Fruit fly (Drosophila melanogaster) whole organism, embryonic: Measurements from ENCODE around the gene TpnC25D.

ENCODE experiments used
- Asciz ChIP-seq: fragments of 200-800 bp; sonication (Bioruptor generic); optimal IDR thresholded peaks from 2 replicates; lab custom pipeline; 2017; ENCODE audit warnings: missing biosample characterization, mild to moderate bottlenecking, missing genetic modification characterization, missing genetic modification reagents
- CG10147 ChIP-seq: fragments of 200-800 bp; sonication (Bioruptor generic); optimal IDR thresholded peaks from 2 replicates; lab custom pipeline; 2019; ENCODE audit warnings: missing biosample characterization, mild to moderate bottlenecking, missing genetic modification characterization, moderate library complexity
- CG10543 ChIP-seq: fragments of 200-800 bp; sonication (Bioruptor generic); optimal IDR thresholded peaks from 3 replicates; lab custom pipeline; 2017; ENCODE audit warnings: missing biosample characterization, mild to moderate bottlenecking, missing genetic modification characterization, moderate library complexity
- CG10979 ChIP-seq: fragments of 200-800 bp; sonication (Bioruptor generic); optimal IDR thresholded peaks from 2 replicates; lab custom pipeline; 2018; ENCODE audit warnings: missing biosample characterization, mild to moderate bottlenecking, missing genetic modification characterization, moderate library complexity
- CG12299 ChIP-seq: fragments of 200-800 bp; sonication (Bioruptor generic); optimal IDR thresholded peaks from 2 replicates; lab custom pipeline; 2018; ENCODE audit warnings: missing biosample characterization, mild to moderate bottlenecking, missing genetic modification characterization
- CG1233 ChIP-seq: fragments of 200-800 bp; sonication (Bioruptor generic); optimal IDR thresholded peaks from 4 replicates; lab custom pipeline; 2018; ENCODE audit warnings: missing biosample characterization, mild to moderate bottlenecking, missing genetic modification characterization
- CG12659 ChIP-seq: fragments of 200-800 bp; sonication (Bioruptor generic); optimal IDR thresholded peaks from 3 replicates; lab custom pipeline; 2017; ENCODE audit warnings: mild to moderate bottlenecking, missing biosample characterization, missing genetic modification reagents, missing genetic modification characterization
- CG12744 ChIP-seq: fragments of 200-800 bp; sonication (Bioruptor generic); optimal IDR thresholded peaks from 2 replicates; lab custom pipeline; 2016; ENCODE audit warnings: missing biosample characterization, missing genetic modification characterization
- CG13296 ChIP-seq: fragments of 200-800 bp; sonication (Bioruptor generic); optimal IDR thresholded peaks from 3 replicates; lab custom pipeline; 2018; ENCODE audit warnings: missing biosample characterization, mild to moderate bottlenecking, missing genetic modification characterization
- CG14014 ChIP-seq: fragments of 200-800 bp; sonication (Bioruptor generic); IDR thresholded peaks from 2 replicates; pipeline ENCODE4 v1.3.6; 2022; ENCODE audit warnings: missing biosample characterization, missing genetic modification characterization
- CG1529 ChIP-seq: fragments of 200-800 bp; sonication (Bioruptor generic); optimal IDR thresholded peaks from 3 replicates; lab custom pipeline; 2018; ENCODE audit warnings: missing biosample characterization, missing genetic modification characterization
- CG15514 ChIP-seq: fragments of 200-800 bp; sonication (Bioruptor generic); optimal IDR thresholded peaks from 3 replicates; lab custom pipeline; 2017; ENCODE audit warnings: missing biosample characterization, missing genetic modification characterization, mild to moderate bottlenecking, moderate library complexity, missing genetic modification reagents
- CG16815 ChIP-seq: fragments of 200-800 bp; sonication (Bioruptor generic); optimal IDR thresholded peaks from 3 replicates; lab custom pipeline; 2017; ENCODE audit warnings: missing biosample characterization, mild to moderate bottlenecking, missing genetic modification characterization
- CG17385 ChIP-seq: fragments of 200-800 bp; sonication (Bioruptor generic); optimal IDR thresholded peaks from 3 replicates; lab custom pipeline; 2018; ENCODE audit warnings: missing biosample characterization, mild to moderate bottlenecking, missing genetic modification characterization
- CG2875 ChIP-seq: fragments of 200-800 bp; sonication (Bioruptor generic); optimal IDR thresholded peaks from 2 replicates; lab custom pipeline; 2017; ENCODE audit warnings: missing biosample characterization, mild to moderate bottlenecking, missing genetic modification characterization, missing genetic modification reagents
- CG4328 ChIP-seq: fragments of 200-800 bp; sonication (Bioruptor generic); optimal IDR thresholded peaks from 3 replicates; lab custom pipeline; 2017; ENCODE audit warnings: missing biosample characterization, missing genetic modification reagents, missing genetic modification characterization
- CG6254 ChIP-seq: fragments of 200-800 bp; sonication (Bioruptor generic); optimal IDR thresholded peaks from 3 replicates; lab custom pipeline; 2017; ENCODE audit warnings: mild to moderate bottlenecking, missing biosample characterization, missing genetic modification reagents, missing genetic modification characterization
- CG6683 ChIP-seq: fragments of 200-800 bp; sonication (Bioruptor generic); optimal IDR thresholded peaks from 2 replicates; lab custom pipeline; 2017; ENCODE audit warnings: missing biosample characterization, mild to moderate bottlenecking, missing genetic modification characterization, missing genetic modification reagents
- CG6813 ChIP-seq: fragments of 200-800 bp; sonication (Bioruptor generic); optimal IDR thresholded peaks from 2 replicates; lab custom pipeline; 2017; ENCODE audit warnings: missing biosample characterization, missing genetic modification characterization, mild to moderate bottlenecking, moderate library complexity, missing genetic modification reagents
- CG7963 ChIP-seq: fragments of 200-800 bp; sonication (Bioruptor generic); IDR thresholded peaks from 3 replicates; pipeline ENCODE4 v1.3.6; 2022; ENCODE audit warnings: missing biosample characterization, missing genetic modification characterization; ENCODE audit not compliant: partially characterized antibody
- CG8089 ChIP-seq: fragments of 200-800 bp; sonication (Bioruptor generic); optimal IDR thresholded peaks from 3 replicates; lab custom pipeline; 2016; ENCODE audit warnings: missing biosample characterization, missing genetic modification characterization
- CG8388 ChIP-seq: fragments of 200-800 bp; sonication (Bioruptor generic); optimal IDR thresholded peaks from 2 replicates; lab custom pipeline; 2019; ENCODE audit warnings: missing biosample characterization, mild to moderate bottlenecking, missing genetic modification characterization, moderate library complexity
- CG9932 ChIP-seq: fragments of 200-800 bp; sonication (Bioruptor generic); IDR thresholded peaks from 2 replicates; pipeline ENCODE4 v1.3.6; 2022; ENCODE audit warnings: missing biosample characterization, missing genetic modification characterization
- CrebB ChIP-seq: fragments of 200-800 bp; sonication (Bioruptor generic); optimal IDR thresholded peaks from 3 replicates; lab custom pipeline; 2018; ENCODE audit warnings: missing biosample characterization, mild to moderate bottlenecking, missing genetic modification characterization
- Fer1 ChIP-seq: fragments of 200-800 bp; sonication (Bioruptor generic); optimal IDR thresholded peaks from 2 replicates; lab custom pipeline; 2017; ENCODE audit warnings: missing biosample characterization, mild to moderate bottlenecking, missing genetic modification characterization
- Hand ChIP-seq: fragments of 200-800 bp; sonication (Bioruptor generic); optimal IDR thresholded peaks from 2 replicates; lab custom pipeline; 2017; ENCODE audit warnings: mild to moderate bottlenecking, missing biosample characterization, missing genetic modification reagents, missing genetic modification characterization
- HmgZ ChIP-seq: fragments of 200-800 bp; sonication (Bioruptor generic); optimal IDR thresholded peaks from 2 replicates; lab custom pipeline; 2018; ENCODE audit warnings: missing biosample characterization, mild to moderate bottlenecking, missing genetic modification characterization
- Jarid2 ChIP-seq: fragments of 200-800 bp; sonication (Bioruptor generic); optimal IDR thresholded peaks from 3 replicates; lab custom pipeline; 2017; ENCODE audit warnings: mild to moderate bottlenecking, missing biosample characterization, missing genetic modification reagents, missing genetic modification characterization
- Meics ChIP-seq: fragments of 200-800 bp; sonication (Bioruptor generic); optimal IDR thresholded peaks from 2 replicates; lab custom pipeline; 2017; ENCODE audit warnings: missing biosample characterization, mild to moderate bottlenecking, missing genetic modification characterization
- NK7.1 ChIP-seq: fragments of 200-800 bp; sonication (Bioruptor generic); optimal IDR thresholded peaks from 3 replicates; lab custom pipeline; 2016; ENCODE audit warnings: missing biosample characterization, missing genetic modification characterization
- PHDP ChIP-seq: fragments of 200-800 bp; sonication (Bioruptor generic); optimal IDR thresholded peaks from 3 replicates; lab custom pipeline; 2018; ENCODE audit warnings: missing biosample characterization, mild to moderate bottlenecking, missing genetic modification characterization, moderate library complexity
- Side ChIP-seq: fragments of 200-800 bp; sonication (Bioruptor generic); optimal IDR thresholded peaks from 2 replicates; lab custom pipeline; 2016; ENCODE audit warnings: missing biosample characterization, missing genetic modification characterization
- Six4 ChIP-seq: fragments of 200-800 bp; sonication (Bioruptor generic); optimal IDR thresholded peaks from 2 replicates; lab custom pipeline; 2016; ENCODE audit warnings: missing biosample characterization, missing genetic modification characterization
- Taf1 ChIP-seq: fragments of 200-800 bp; sonication (Bioruptor generic); IDR thresholded peaks from 2 replicates; pipeline ENCODE4 v1.3.6; 2022; ENCODE audit warnings: missing biosample characterization, missing genetic modification characterization
- Tbp ChIP-seq: fragments of >200 bp; optimal IDR thresholded peaks from 2 replicates; lab custom pipeline; 2018; ENCODE audit warnings: missing biosample characterization, missing genetic modification characterization
- Trl ChIP-seq, 3 experiments: fragments of >200 bp in 2 of 3; fragments of 200-800 bp in 1 of 3; sonication (Bioruptor generic) in 1 of 3; optimal IDR thresholded peaks; 2 replicates in 1 of 3; 3 replicates in 2 of 3; lab custom pipeline; 2016 to 2017; ENCODE audit warnings: missing biosample characterization in 1 of 3, missing genetic modification characterization in 1 of 3
- exex ChIP-seq: fragments of 200-800 bp; sonication (Bioruptor generic); optimal IDR thresholded peaks from 4 replicates; lab custom pipeline; 2018; ENCODE audit warnings: missing biosample characterization, mild to moderate bottlenecking, missing genetic modification characterization, moderate library complexity
- fd64A ChIP-seq: fragments of 200-800 bp; sonication (Bioruptor generic); optimal IDR thresholded peaks from 3 replicates; lab custom pipeline; 2018; ENCODE audit warnings: missing biosample characterization, mild to moderate bottlenecking, missing genetic modification characterization
- kah ChIP-seq: fragments of 200-800 bp; sonication (Bioruptor generic); optimal IDR thresholded peaks from 2 replicates; lab custom pipeline; 2018; ENCODE audit warnings: missing biosample characterization, mild to moderate bottlenecking, missing genetic modification characterization
- lab ChIP-seq: fragments of 200-800 bp; sonication (Bioruptor generic); optimal IDR thresholded peaks from 3 replicates; lab custom pipeline; 2017; ENCODE audit warnings: missing biosample characterization, missing genetic modification characterization, mild to moderate bottlenecking, moderate library complexity, missing genetic modification reagents
- lilli ChIP-seq: fragments of 200-800 bp; sonication (Bioruptor generic); optimal IDR thresholded peaks from 3 replicates; lab custom pipeline; 2016; ENCODE audit warnings: missing biosample characterization, missing genetic modification characterization
- otp ChIP-seq: fragments of 200-800 bp; sonication (Bioruptor generic); IDR thresholded peaks from 3 replicates; pipeline ENCODE4, ENCODE4 v1.3.6; 2022; ENCODE audit warnings: missing biosample characterization, missing genetic modification characterization
- pfk ChIP-seq: fragments of 200-800 bp; sonication (Bioruptor generic); optimal IDR thresholded peaks from 2 replicates; lab custom pipeline; 2018; ENCODE audit warnings: missing biosample characterization, mild to moderate bottlenecking, missing genetic modification characterization, moderate library complexity
- pho ChIP-seq: fragments of 200-800 bp; sonication (Bioruptor generic); optimal IDR thresholded peaks from 2 replicates; lab custom pipeline; 2016; ENCODE audit warnings: missing biosample characterization, missing genetic modification characterization
- ranshi ChIP-seq: fragments of 200-800 bp; sonication (Bioruptor generic); IDR thresholded peaks from 2 replicates; pipeline ENCODE4 v1.3.6; 2022; ENCODE audit warnings: missing biosample characterization, missing genetic modification characterization
- rib ChIP-seq: fragments of 200-800 bp; sonication (Bioruptor generic); IDR thresholded peaks from 2 replicates; pipeline ENCODE4 v1.3.6; 2022; ENCODE audit warnings: missing biosample characterization, missing genetic modification characterization
- sens ChIP-seq: fragments of 200-800 bp; sonication (Bioruptor generic); peaks from one replicate; lab custom pipeline; 2016; ENCODE audit warnings: missing biosample characterization, missing genetic modification characterization
- sr ChIP-seq: fragments of 200-800 bp; sonication (Bioruptor generic); IDR thresholded peaks from 3 replicates; pipeline ENCODE4 v1.3.6; 2022; ENCODE audit warnings: missing biosample characterization, missing genetic modification characterization
- zfh2 ChIP-seq: fragments of 200-800 bp; sonication (Bioruptor generic); optimal IDR thresholded peaks from 2 replicates; lab custom pipeline; 2016; ENCODE audit warnings: missing biosample characterization, missing genetic modification characterization

The TpnC25D gene

DNA sequence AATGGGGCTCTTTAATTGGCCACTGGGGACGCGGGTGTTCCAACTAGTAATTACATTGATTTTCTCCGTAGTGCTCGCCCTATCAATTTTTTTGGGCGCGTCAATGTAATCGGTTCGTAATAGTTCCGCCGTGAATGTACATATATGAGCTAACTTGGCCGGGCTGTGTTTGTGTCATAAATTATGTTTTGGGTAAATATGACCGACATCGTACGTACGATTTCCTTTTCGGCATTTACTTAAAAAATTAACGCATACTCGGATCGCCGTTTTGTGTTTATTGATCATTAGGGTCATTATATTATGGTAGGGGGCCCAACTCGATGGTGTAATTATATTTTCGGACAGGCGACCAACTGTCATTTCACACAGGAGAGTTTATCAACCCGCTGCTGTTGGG is 19.8 kb upstream of the TpnC25D start:
- TF ChIP-seq rib = peak; percentile 50; the same call in 1 of the 2 replicates
- TF ChIP-seq ranshi (GFP tag; lab: Robert Waterston, UW) = peak; percentile 41; the same call in 1 of the 2 replicates
- peak; percentile 86 for TF ChIP-seq CG10543 (GFP tag; lab: Kevin White, UChicago)
- peak; percentile 75 for TF ChIP-seq fd64A (GFP tag; lab: Kevin White, UChicago)
- TF ChIP-seq Side (GFP tag; lab: Kevin White, UChicago) = peak; percentile 33
- peak; percentile 48 for TF ChIP-seq CG12659 (GFP tag; lab: Kevin White, UChicago)
- no peak for TF ChIP-seq CG10979 (tag; lab: Kevin White, UChicago)
- no peak for TF ChIP-seq CG7963 (GFP tag; lab: Robert Waterston, UW)
- peak; percentile 44 for TF ChIP-seq CG10147 (GFP tag; lab: Kevin White, UChicago)
- peak; percentile 52 for TF ChIP-seq kah
- no peak for TF ChIP-seq CG8388 (GFP tag; lab: Kevin White, UChicago)
- peak; percentile 37 for TF ChIP-seq CG1233
- peak; percentile 11 for TF ChIP-seq pho
- TF ChIP-seq Six4 = peak; percentile 19
- no peak for TF ChIP-seq PHDP (tag; lab: Kevin White, UChicago)
- TF ChIP-seq CG14014 (GFP tag; lab: Robert Waterston, UW) = peak; percentile 77; the same call in 1 of the 2 replicates
- TF ChIP-seq Asciz (GFP tag; lab: Kevin White, UChicago) = peak; percentile 79
- TF ChIP-seq Jarid2 = peak; percentile 34
- TF ChIP-seq CG12299 (tag; lab: Kevin White, UChicago) = peak; percentile 73
- peak; percentile 28 for TF ChIP-seq lilli (GFP tag; lab: Kevin White, UChicago)
- peak; percentile 68 for TF ChIP-seq CG4328 (GFP tag; lab: Kevin White, UChicago)
- TF ChIP-seq Hand (GFP tag; lab: Kevin White, UChicago) = no peak
- TF ChIP-seq CG6683 (GFP tag; lab: Kevin White, UChicago) = peak; percentile 64
- peak; percentile 80 for TF ChIP-seq CrebB
- no peak for TF ChIP-seq CG17385
- peak; percentile 85 for TF ChIP-seq lab
- peak; percentile 59 for TF ChIP-seq CG2875 (GFP tag; lab: Kevin White, UChicago)
- peak; percentile 66 for TF ChIP-seq CG15514 (GFP tag; lab: Kevin White, UChicago)
- peak; percentile 78 for TF ChIP-seq exex (tag; lab: Kevin White, UChicago)
- peak; percentile 5 for TF ChIP-seq zfh2 (GFP tag; lab: Kevin White, UChicago)
- TF ChIP-seq Fer1 (GFP tag; lab: Kevin White, UChicago) = peak; percentile 84
- TF ChIP-seq CG1529 = peak; percentile 47
- peak; percentile 80 for TF ChIP-seq otp (GFP tag; lab: Robert Waterston, UW)
- TF ChIP-seq sens (GFP tag; lab: Kevin White, UChicago) = peak; percentile 92
- peak; percentile 56 for TF ChIP-seq CG6813 (GFP tag; lab: Kevin White, UChicago)
- peak; percentile 82 for TF ChIP-seq CG13296
- TF ChIP-seq CG12744 (GFP tag; lab: Kevin White, UChicago) = peak; percentile 22
- no peak for TF ChIP-seq Trl (optimal IDR thresholded peaks at IDR 0.05; lab: Kevin White, UChicago)
- peak; percentile 4 for TF ChIP-seq Trl (GFP tag; optimal IDR thresholded peaks at IDR 0.05; lab: Kevin White, UChicago)
- peak; percentile 74 for TF ChIP-seq HmgZ (tag; lab: Kevin White, UChicago)
- peak; percentile 27 for TF ChIP-seq CG8089
- no peak for TF ChIP-seq NK7.1
- no peak for TF ChIP-seq CG16815
- 0 out of 3 replicates have a peak, but pooled peaks have one; percentile 30 for TF ChIP-seq sr
- peak; percentile 51 for TF ChIP-seq Meics
- peak; percentile 21 for TF ChIP-seq CG6254 (GFP tag; lab: Kevin White, UChicago)
- no peak for TF ChIP-seq Tbp (GFP tag; lab: Kevin White, UChicago)
- 0 out of 2 replicates have a peak, but pooled peaks have one; percentile 5 for TF ChIP-seq Taf1 (GFP tag; lab: Robert Waterston, UW)
- TF ChIP-seq CG9932 = peak; percentile 42
- peak; percentile 46 for TF ChIP-seq pfk
